Worm (Caenorhabditis elegans) whole organism, early embryonic: ENCODE data around the gene T26A5.6.
A peak's percentile ranks its signal among the peaks of the same experiment; 100 is the strongest.

Source experiments
- B0310.2 ChIP-seq: sonication (generic microtip); optimal IDR thresholded peaks from 2 replicates; lab custom pipeline; 2016; ENCODE audit warnings: mild to moderate bottlenecking, missing genetic modification characterization, missing compliant biosample characterization
- F13C5.2 ChIP-seq: sonication (generic microtip); optimal IDR thresholded peaks from 2 replicates; lab custom pipeline; 2017; ENCODE audit warnings: mild to moderate bottlenecking, missing genetic modification characterization, inconsistent platforms, missing compliant biosample characterization
- aly-1 ChIP-seq: sonication (generic microtip); optimal IDR thresholded peaks from 2 replicates; lab custom pipeline; 2016; ENCODE audit warnings: missing genetic modification characterization, missing compliant biosample characterization
- ama-1 ChIP-seq: fragments of 150-350 bp; optimal IDR thresholded peaks from 2 replicates; lab custom pipeline; 2014
- ceh-13 ChIP-seq: fragments of 200-800 bp; sonication (Bioruptor generic); optimal IDR thresholded peaks from 2 replicates; lab custom pipeline; 2018; ENCODE audit warnings: mild to moderate bottlenecking, missing genetic modification characterization, missing compliant biosample characterization
- ceh-36 ChIP-seq: sonication (generic microtip); optimal IDR thresholded peaks from 2 replicates; lab custom pipeline; 2016; ENCODE audit warnings: missing genetic modification characterization, inconsistent platforms, missing compliant biosample characterization
- ets-7 ChIP-seq: sonication (generic microtip); optimal IDR thresholded peaks from 2 replicates; lab custom pipeline; 2016; ENCODE audit warnings: missing genotype, missing genetic modification characterization, missing compliant biosample characterization
- flt-1 ChIP-seq: fragments of 200-800 bp; sonication (Bioruptor generic); IDR thresholded peaks from 2 replicates; pipeline ENCODE4 v1.3.6; 2022; ENCODE audit warnings: missing genetic modification characterization, missing compliant biosample characterization
- hmbx-1 ChIP-seq: sonication (generic microtip); optimal IDR thresholded peaks from 2 replicates; lab custom pipeline; 2016; ENCODE audit warnings: mild to moderate bottlenecking, missing genetic modification characterization, missing compliant biosample characterization
- hmg-4 ChIP-seq: fragments of 200-800 bp; sonication (Bioruptor generic); optimal IDR thresholded peaks from 2 replicates; lab custom pipeline; 2018; ENCODE audit warnings: mild to moderate bottlenecking, missing genetic modification characterization, missing compliant biosample characterization
- hnd-1 ChIP-seq: sonication (generic microtip); optimal IDR thresholded peaks from 2 replicates; lab custom pipeline; 2016; ENCODE audit warnings: missing genetic modification characterization, missing compliant biosample characterization
- pes-1 ChIP-seq: fragments of 200-800 bp; sonication (Bioruptor generic); IDR thresholded peaks from 2 replicates; pipeline ENCODE4 v1.3.6; 2022; ENCODE audit warnings: missing genetic modification reagents, missing genetic modification characterization, missing compliant biosample characterization
- scrt-1 ChIP-seq: fragments of 200-800 bp; sonication (Bioruptor generic); IDR thresholded peaks from 2 replicates; pipeline ENCODE4 v1.3.6; 2022; ENCODE audit warnings: missing genetic modification characterization, missing compliant biosample characterization
- sea-1 ChIP-seq: fragments of 200-800 bp; sonication (Bioruptor generic); conservative IDR thresholded peaks from 2 replicates; pipeline ENCODE4 v1.3.6; 2022; ENCODE audit warnings: missing genetic modification characterization, missing compliant biosample characterization
- tbx-11 ChIP-seq: fragments of 200-800 bp; sonication (Bioruptor generic); IDR thresholded peaks from 2 replicates; pipeline ENCODE4 v1.3.6; 2022; ENCODE audit warnings: missing genetic modification characterization, missing compliant biosample characterization
- tbx-37 ChIP-seq: fragments of 200-800 bp; sonication (Bioruptor generic); conservative IDR thresholded peaks from 2 replicates; pipeline ENCODE4 v1.3.6; 2022; ENCODE audit warnings: missing genetic modification reagents, missing genetic modification characterization, missing compliant biosample characterization
- tra-4 ChIP-seq: sonication (generic microtip); optimal IDR thresholded peaks from 2 replicates; lab custom pipeline; 2017; ENCODE audit warnings: missing genetic modification characterization, missing compliant biosample characterization

T26A5.6 gene

DNA sequence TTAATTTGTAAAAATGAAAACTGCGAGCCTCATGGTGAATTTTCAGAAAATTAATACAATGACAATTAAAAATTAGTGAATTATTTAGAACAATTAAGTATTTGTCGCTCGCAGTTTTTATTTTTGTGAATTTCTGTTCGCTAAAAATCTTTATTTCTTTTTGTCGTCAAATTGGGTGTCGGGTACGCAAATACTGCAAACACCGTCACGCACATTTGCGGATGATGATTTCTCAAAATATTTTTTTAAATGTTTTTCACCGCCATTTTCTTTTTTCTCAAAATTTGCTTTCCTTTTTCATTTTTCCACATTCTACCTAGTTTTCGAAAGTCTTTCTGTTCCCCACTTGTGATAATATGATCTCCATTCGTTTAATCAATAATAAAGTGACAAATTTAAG is 38.4 kb upstream of the T26A5.6 start:
- TF ChIP-seq ceh-13 (GFP tag; lab: Kevin White, UChicago) (no peak), scrt-1 (no peak), hmbx-1 (tag; lab: Kevin White, UChicago) (no peak), hmg-4 (no peak), sea-1 (GFP tag; lab: Robert Waterston, UW) (no peak), F13C5.2 (tag; lab: Kevin White, UChicago) (no peak), B0310.2 (tag; lab: Kevin White, UChicago) (no peak), hnd-1 (tag; lab: Kevin White, UChicago) (no peak), ceh-36 (tag; lab: Kevin White, UChicago) (no peak), ama-1 (lab: Kevin White, UChicago) (no peak), tbx-11 (GFP tag; lab: Robert Waterston, UW) (no peak), ets-7 (tag; lab: Kevin White, UChicago) (no peak), aly-1 (tag; lab: Kevin White, UChicago) (no peak)

DNA sequence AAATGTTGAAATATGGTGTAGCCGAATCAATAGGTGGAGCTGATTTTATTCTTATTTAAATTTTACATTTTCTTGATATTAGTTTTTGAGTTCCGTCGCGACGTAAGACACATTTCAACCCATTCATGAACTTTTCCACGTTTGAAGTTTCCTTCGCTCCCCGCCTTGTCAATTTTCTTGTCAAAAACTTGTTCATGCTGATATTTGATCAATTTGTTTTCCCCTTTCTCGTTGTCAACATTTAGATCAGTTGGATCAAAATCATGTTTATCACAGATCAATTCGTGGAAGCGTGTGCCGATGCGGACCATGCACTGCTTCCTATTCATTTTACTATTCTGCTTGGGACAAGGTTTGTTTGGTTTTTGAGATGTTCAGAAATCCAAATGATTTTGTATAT is 32.4 kb upstream of the T26A5.6 start, which contains the start of gene chtb-2:
chtb-2 (plus strand) TSS at position 301 of the 400 bp plus-strand sequence.
- TF ChIP-seq tra-4 (tag; lab: Kevin White, UChicago) (no peak), B0310.2 (tag; lab: Kevin White, UChicago) (no peak), flt-1 (GFP tag; lab: Robert Waterston, UW) (no peak), ets-7 (tag; lab: Kevin White, UChicago) (no peak), hmbx-1 (tag; lab: Kevin White, UChicago) (no peak), pes-1 (GFP tag; lab: Robert Waterston, UW) (no peak), ceh-36 (tag; lab: Kevin White, UChicago) (no peak), sea-1 (GFP tag; lab: Robert Waterston, UW) (no peak), F13C5.2 (tag; lab: Kevin White, UChicago) (no peak), ceh-13 (GFP tag; lab: Kevin White, UChicago) (no peak), ama-1 (lab: Kevin White, UChicago) (no peak), tbx-37 (no peak), tbx-11 (GFP tag; lab: Robert Waterston, UW) (no peak), hmg-4 (no peak), aly-1 (tag; lab: Kevin White, UChicago) (no peak), scrt-1 (no peak), hnd-1 (tag; lab: Kevin White, UChicago) (no peak)

- no peak for TF ChIP-seq tbx-37
- TF ChIP-seq F13C5.2 (tag; lab: Kevin White, UChicago): no peak
These were observed 28.9 kb upstream of the T26A5.6 start for ce11 chrIII:6479439-6479838.

ce11 chrIII:6478256-6479004 is 27.9 kb upstream of the T26A5.6 start, which contains the start of gene zip-8:
zip-8 (plus strand) TSS chrIII:6478955.
- TF ChIP-seq pes-1 (GFP tag; lab: Robert Waterston, UW): no peak
- TF ChIP-seq hmbx-1 (tag; lab: Kevin White, UChicago): no peak
- TF ChIP-seq aly-1 (tag; lab: Kevin White, UChicago): no peak
- TF ChIP-seq ama-1 (lab: Kevin White, UChicago): no peak
- TF ChIP-seq hnd-1 (tag; lab: Kevin White, UChicago): no peak
- TF ChIP-seq scrt-1: no peak
- no peak for TF ChIP-seq tbx-11 (GFP tag; lab: Robert Waterston, UW)
- no peak for TF ChIP-seq tbx-37
- TF ChIP-seq flt-1 (GFP tag; lab: Robert Waterston, UW): no peak
- TF ChIP-seq tra-4 (tag; lab: Kevin White, UChicago): no peak
- no peak for TF ChIP-seq ceh-13 (GFP tag; lab: Kevin White, UChicago)
- no peak for TF ChIP-seq hmg-4
- TF ChIP-seq ets-7 (tag; lab: Kevin White, UChicago): no peak
- no peak for TF ChIP-seq B0310.2 (tag; lab: Kevin White, UChicago)
- TF ChIP-seq ceh-36 (tag; lab: Kevin White, UChicago): no peak
- TF ChIP-seq F13C5.2 (tag; lab: Kevin White, UChicago): no peak
- no peak for TF ChIP-seq sea-1 (GFP tag; lab: Robert Waterston, UW)

- TF ChIP-seq tra-4 (tag; lab: Kevin White, UChicago) (no peak), ceh-36 (tag; lab: Kevin White, UChicago) (peak; percentile 46)
These were observed 25.9 kb upstream of the T26A5.6 start for ce11 chrIII:6476380-6476779.

ce11 chrIII:6471451-6471850 is 21.0 kb upstream of the T26A5.6 start, which contains the start of gene wht-6:
wht-6 (plus strand) TSS chrIII:6471751.
- TF ChIP-seq ama-1 (lab: Kevin White, UChicago) (no peak), tra-4 (tag; lab: Kevin White, UChicago) (no peak), F13C5.2 (tag; lab: Kevin White, UChicago) (no peak), hmg-4 (no peak), ceh-36 (tag; lab: Kevin White, UChicago) (no peak), hmbx-1 (tag; lab: Kevin White, UChicago) (no peak), B0310.2 (tag; lab: Kevin White, UChicago) (no peak), ets-7 (tag; lab: Kevin White, UChicago) (no peak), aly-1 (tag; lab: Kevin White, UChicago) (no peak), tbx-11 (GFP tag; lab: Robert Waterston, UW) (no peak), flt-1 (GFP tag; lab: Robert Waterston, UW) (no peak), ceh-13 (GFP tag; lab: Kevin White, UChicago) (no peak), pes-1 (GFP tag; lab: Robert Waterston, UW) (no peak), hnd-1 (tag; lab: Kevin White, UChicago) (no peak), tbx-37 (no peak), sea-1 (GFP tag; lab: Robert Waterston, UW) (no peak), scrt-1 (no peak)

ce11 chrIII:6467005-6467404 is 16.5 kb upstream of the T26A5.6 start, which contains the start of gene T26A5.2:
T26A5.2 (plus strand) TSS chrIII:6467305.
- TF ChIP-seq hnd-1 (tag; lab: Kevin White, UChicago) (no peak), aly-1 (tag; lab: Kevin White, UChicago) (no peak), ceh-36 (tag; lab: Kevin White, UChicago) (no peak), ets-7 (tag; lab: Kevin White, UChicago) (no peak), tbx-11 (GFP tag; lab: Robert Waterston, UW) (no peak), hmbx-1 (tag; lab: Kevin White, UChicago) (no peak), F13C5.2 (tag; lab: Kevin White, UChicago) (no peak), hmg-4 (no peak), pes-1 (GFP tag; lab: Robert Waterston, UW) (no peak), ama-1 (lab: Kevin White, UChicago) (no peak)
